Fruit fly (Drosophila melanogaster) whole organism, embryonic: ENCODE measurements around the gene CG15347.

Experiments used
- CG10274 ChIP-seq: fragments of 200-800 bp; sonication (Bioruptor generic); optimal IDR thresholded peaks from 3 replicates; lab custom pipeline; 2017; ENCODE audit warnings: missing biosample characterization, mild to moderate bottlenecking, missing genetic modification characterization
- CG11247 ChIP-seq: fragments of 200-800 bp; sonication (Bioruptor generic); IDR thresholded peaks from 2 replicates; pipeline ENCODE4 v1.3.6; 2022; ENCODE audit warnings: missing biosample characterization, missing genetic modification characterization
- CG11398 ChIP-seq: fragments of 200-800 bp; sonication (Bioruptor generic); optimal IDR thresholded peaks from 2 replicates; lab custom pipeline; 2016; ENCODE audit warnings: missing biosample characterization, missing genetic modification characterization
- CG12155 ChIP-seq: fragments of 200-800 bp; sonication (Bioruptor generic); optimal IDR thresholded peaks from 3 replicates; lab custom pipeline; 2016; ENCODE audit warnings: missing biosample characterization, missing genetic modification characterization
- CG14050 ChIP-seq: fragments of 200-800 bp; sonication (Bioruptor generic); IDR thresholded peaks from 3 replicates; pipeline ENCODE4 v1.3.6; 2022; ENCODE audit warnings: missing biosample characterization, missing genetic modification characterization
- CG1529 ChIP-seq: fragments of 200-800 bp; sonication (Bioruptor generic); optimal IDR thresholded peaks from 3 replicates; lab custom pipeline; 2018; ENCODE audit warnings: missing biosample characterization, missing genetic modification characterization
- CG16779 ChIP-seq: fragments of 200-800 bp; sonication (Bioruptor generic); IDR thresholded peaks from 2 replicates; pipeline ENCODE4 v1.3.6; 2022; ENCODE audit warnings: missing biosample characterization, missing genetic modification characterization
- CG17568 ChIP-seq: fragments of 200-800 bp; sonication (Bioruptor generic); optimal IDR thresholded peaks from 2 replicates; lab custom pipeline; 2018; ENCODE audit warnings: missing biosample characterization, mild to moderate bottlenecking, missing genetic modification characterization, moderate library complexity
- CG17802 ChIP-seq: fragments of 200-800 bp; sonication (Bioruptor generic); optimal IDR thresholded peaks from 2 replicates; lab custom pipeline; 2018; ENCODE audit warnings: missing biosample characterization, mild to moderate bottlenecking, missing genetic modification characterization, moderate library complexity
- CG18764 ChIP-seq: fragments of 200-800 bp; sonication (Bioruptor generic); optimal IDR thresholded peaks from 3 replicates; lab custom pipeline; 2016; ENCODE audit warnings: missing biosample characterization, missing genetic modification characterization
- CG2129 ChIP-seq: fragments of 200-800 bp; sonication (Bioruptor generic); IDR thresholded peaks from 2 replicates; pipeline ENCODE4 v1.3.6; 2022; ENCODE audit warnings: missing biosample characterization, missing genetic modification characterization; ENCODE audit not compliant: partially characterized antibody
- CG31224 ChIP-seq: fragments of 200-800 bp; sonication (Bioruptor generic); IDR thresholded peaks from 2 replicates; pipeline ENCODE4 v1.3.6; 2022; ENCODE audit warnings: missing biosample characterization, missing genetic modification characterization
- CG32532 ChIP-seq: fragments of 200-800 bp; sonication (Bioruptor generic); IDR thresholded peaks from 2 replicates; pipeline ENCODE4 v1.3.6; 2022; ENCODE audit warnings: missing biosample characterization, missing genetic modification characterization
- CG3847 ChIP-seq: fragments of 200-800 bp; sonication (Bioruptor generic); IDR thresholded peaks from 2 replicates; pipeline ENCODE4 v1.3.6; 2022; ENCODE audit warnings: missing biosample characterization, missing genetic modification characterization
- CG7372 ChIP-seq: fragments of 200-800 bp; sonication (Bioruptor generic); IDR thresholded peaks from 2 replicates; pipeline ENCODE4 v1.3.6; 2022; ENCODE audit warnings: missing biosample characterization, missing genetic modification characterization
- CG7556 ChIP-seq: fragments of 200-800 bp; sonication (Bioruptor generic); optimal IDR thresholded peaks from 2 replicates; lab custom pipeline; 2017; ENCODE audit warnings: missing biosample characterization, mild to moderate bottlenecking, missing genetic modification characterization
- CG8281 ChIP-seq: fragments of 200-800 bp; sonication (Bioruptor generic); optimal IDR thresholded peaks from 2 replicates; lab custom pipeline; 2018; ENCODE audit warnings: missing biosample characterization, mild to moderate bottlenecking, missing genetic modification characterization, moderate library complexity
- CG8290 ChIP-seq, 3 experiments: fragments of 200-800 bp; sonication (Bioruptor generic); optimal IDR thresholded peaks; 2 replicates each; lab custom pipeline; 2016 to 2019; ENCODE audit warnings: missing biosample characterization in 3 of 3, missing genetic modification characterization in 3 of 3, mild to moderate bottlenecking in 2 of 3, moderate library complexity in 1 of 3
- CG9215 ChIP-seq: fragments of 200-800 bp; sonication (Bioruptor generic); IDR thresholded peaks from 2 replicates; pipeline ENCODE4 v1.3.6; 2022; ENCODE audit warnings: missing biosample characterization, missing genetic modification characterization
- CG9609 ChIP-seq: fragments of 200-800 bp; sonication (Bioruptor generic); optimal IDR thresholded peaks from 3 replicates; lab custom pipeline; 2016; ENCODE audit warnings: missing biosample characterization, missing genetic modification characterization
- D19A ChIP-seq: fragments of 200-800 bp; optimal IDR thresholded peaks from 3 replicates; lab custom pipeline; 2019; ENCODE audit warnings: missing biosample characterization, mild to moderate bottlenecking, missing genetic modification characterization, moderate library complexity
- Dfd ChIP-seq, 2 experiments: fragments of >200 bp; optimal IDR thresholded peaks; 2 replicates each; lab custom pipeline; 2017; ENCODE audit warnings: missing biosample characterization in 2 of 2, missing genetic modification characterization in 2 of 2
- Drgx ChIP-seq: fragments of 200-800 bp; sonication (Bioruptor generic); IDR thresholded peaks from 2 replicates; pipeline ENCODE4 v1.3.6; 2022; ENCODE audit warnings: missing biosample characterization, missing genetic modification characterization
- Fer1 ChIP-seq: fragments of 200-800 bp; sonication (Bioruptor generic); optimal IDR thresholded peaks from 2 replicates; lab custom pipeline; 2017; ENCODE audit warnings: missing biosample characterization, mild to moderate bottlenecking, missing genetic modification characterization
- Fer3 ChIP-seq: fragments of 200-800 bp; sonication (Bioruptor generic); optimal IDR thresholded peaks from 2 replicates; lab custom pipeline; 2018; ENCODE audit warnings: missing biosample characterization, mild to moderate bottlenecking, missing genetic modification characterization, moderate library complexity
- H15 ChIP-seq: fragments of 200-800 bp; sonication (Bioruptor generic); IDR thresholded peaks from 3 replicates; pipeline ENCODE4 v1.3.6; 2022; ENCODE audit warnings: missing biosample characterization, missing genetic modification characterization
- HmgZ ChIP-seq: fragments of 200-800 bp; sonication (Bioruptor generic); optimal IDR thresholded peaks from 2 replicates; lab custom pipeline; 2018; ENCODE audit warnings: missing biosample characterization, mild to moderate bottlenecking, missing genetic modification characterization
- NFAT ChIP-seq: fragments of 200-800 bp; sonication (Bioruptor generic); IDR thresholded peaks from 2 replicates; pipeline ENCODE4 v1.3.6; 2022; ENCODE audit warnings: missing biosample characterization, missing genetic modification characterization
- PHDP ChIP-seq: fragments of 200-800 bp; sonication (Bioruptor generic); optimal IDR thresholded peaks from 3 replicates; lab custom pipeline; 2018; ENCODE audit warnings: missing biosample characterization, mild to moderate bottlenecking, missing genetic modification characterization, moderate library complexity
- Sox100B ChIP-seq: fragments of 200-800 bp; sonication (Bioruptor generic); optimal IDR thresholded peaks from 3 replicates; lab custom pipeline; 2018; ENCODE audit warnings: missing biosample characterization, mild to moderate bottlenecking, missing genetic modification characterization
- al ChIP-seq: fragments of 200-800 bp; sonication (Bioruptor generic); IDR thresholded peaks from 2 replicates; pipeline ENCODE4 v1.3.6; 2022; ENCODE audit warnings: missing biosample characterization, missing genetic modification characterization
- ash1 ChIP-seq: fragments of 200-800 bp; sonication (Bioruptor generic); optimal IDR thresholded peaks from 2 replicates; lab custom pipeline; 2018; ENCODE audit warnings: missing biosample characterization, mild to moderate bottlenecking, missing genetic modification characterization
- disco-r ChIP-seq: fragments of 200-800 bp; sonication (Bioruptor generic); optimal IDR thresholded peaks from 2 replicates; lab custom pipeline; 2016; ENCODE audit warnings: missing biosample characterization, missing genetic modification characterization
- eve ChIP-seq, 2 experiments: fragments of >200 bp; optimal IDR thresholded peaks; 2 replicates each; lab custom pipeline; 2017; ENCODE audit warnings: missing biosample characterization in 2 of 2, missing genetic modification characterization in 2 of 2
- fd96Cb ChIP-seq: fragments of 200-800 bp; sonication (Bioruptor generic); optimal IDR thresholded peaks from 2 replicates; lab custom pipeline; 2018; ENCODE audit warnings: missing biosample characterization, mild to moderate bottlenecking, missing genetic modification characterization, moderate library complexity
- gem ChIP-seq: fragments of 200-800 bp; sonication (Bioruptor generic); optimal IDR thresholded peaks from 2 replicates; lab custom pipeline; 2019; ENCODE audit warnings: missing biosample characterization, mild to moderate bottlenecking, missing genetic modification characterization, moderate library complexity
- gsb-n ChIP-seq: fragments of 200-800 bp; sonication (Bioruptor generic); optimal IDR thresholded peaks from 3 replicates; lab custom pipeline; 2018; ENCODE audit warnings: missing biosample characterization, mild to moderate bottlenecking, missing genetic modification characterization
- kah ChIP-seq: fragments of 200-800 bp; sonication (Bioruptor generic); optimal IDR thresholded peaks from 2 replicates; lab custom pipeline; 2018; ENCODE audit warnings: missing biosample characterization, mild to moderate bottlenecking, missing genetic modification characterization
- kni ChIP-seq: fragments of 200-800 bp; sonication (Bioruptor generic); optimal IDR thresholded peaks from 3 replicates; lab custom pipeline; 2017; ENCODE audit warnings: mild to moderate bottlenecking, missing biosample characterization, missing genetic modification reagents, missing genetic modification characterization
- luna ChIP-seq: fragments of 200-800 bp; sonication (Bioruptor generic); optimal IDR thresholded peaks from 2 replicates; lab custom pipeline; 2016; ENCODE audit warnings: missing biosample characterization, missing genetic modification characterization
- prd ChIP-seq, 3 experiments: fragments of >200 bp in 2 of 3; fragments of 200-800 bp in 1 of 3; sonication (Bioruptor generic) in 1 of 3; optimal IDR thresholded peaks in 2 of 3; IDR thresholded peaks in 1 of 3; 2 replicates in 2 of 3; 3 replicates in 1 of 3; pipeline versions ENCODE4 v1.3.6 to Lab custom; 2017 to 2022; ENCODE audit warnings: missing biosample characterization in 1 of 3, missing genetic modification characterization in 1 of 3
- seq ChIP-seq: fragments of 200-800 bp; sonication (Bioruptor generic); IDR thresholded peaks from 2 replicates; pipeline ENCODE4 v1.3.6; 2022; ENCODE audit warnings: missing biosample characterization, missing genetic modification characterization
- so ChIP-seq: fragments of 200-800 bp; sonication (Bioruptor generic); IDR thresholded peaks from 3 replicates; pipeline ENCODE4 v1.3.6; 2022; ENCODE audit warnings: missing biosample characterization, missing genetic modification characterization
- sob ChIP-seq: fragments of 200-800 bp; sonication (Bioruptor generic); IDR thresholded peaks from 2 replicates; pipeline ENCODE4 v1.3.6; 2022; ENCODE audit warnings: missing biosample characterization, missing genetic modification characterization
- stc ChIP-seq: fragments of 200-800 bp; sonication (Bioruptor generic); IDR thresholded peaks from 2 replicates; pipeline ENCODE4 v1.3.6; 2022; ENCODE audit warnings: missing biosample characterization, missing genetic modification characterization
- stwl ChIP-seq: fragments of 200-800 bp; sonication (Bioruptor generic); optimal IDR thresholded peaks from 3 replicates; lab custom pipeline; 2018; ENCODE audit warnings: missing biosample characterization, mild to moderate bottlenecking, missing genetic modification characterization, moderate library complexity
- trem ChIP-seq: fragments of 200-800 bp; optimal IDR thresholded peaks from 3 replicates; lab custom pipeline; 2019; ENCODE audit warnings: missing biosample characterization, mild to moderate bottlenecking, missing genetic modification characterization, moderate library complexity
- unc-4 ChIP-seq: fragments of 200-800 bp; sonication (Bioruptor generic); IDR thresholded peaks from 2 replicates; pipeline ENCODE4 v1.3.6; 2022; ENCODE audit warnings: missing biosample characterization, missing genetic modification characterization; ENCODE audit not compliant: partially characterized antibody
- zfh2 ChIP-seq: fragments of 200-800 bp; sonication (Bioruptor generic); optimal IDR thresholded peaks from 2 replicates; lab custom pipeline; 2016; ENCODE audit warnings: missing biosample characterization, missing genetic modification characterization

Gene CG15347

dm6 chrX:8444883-8445572, 15.7 kb downstream of the CG15347 start (continued):
- TF ChIP-seq CG11398, result no peak
- TF ChIP-seq CG31224 (GFP tag; lab: Robert Waterston, UW), result no peak
- TF ChIP-seq CG2129, result no peak
- no peak for TF ChIP-seq unc-4
- TF ChIP-seq CG1529 (GFP tag; lab: Kevin White, UChicago), result no peak
- peak; percentile 7 for TF ChIP-seq CG8281
- TF ChIP-seq Drgx, result no peak
- peak; percentile 89 for TF ChIP-seq gem (tag; lab: Kevin White, UChicago)
- no peak for TF ChIP-seq CG17802 (tag; lab: Kevin White, UChicago)
- TF ChIP-seq CG10274, result no peak
- TF ChIP-seq CG9215 (GFP tag; lab: Robert Waterston, UW), result no peak
- peak; percentile 71 for TF ChIP-seq gsb-n (tag; lab: Kevin White, UChicago)
- no peak for TF ChIP-seq kni (GFP tag; lab: Kevin White, UChicago)
- TF ChIP-seq stc (GFP tag; lab: Robert Waterston, UW), result peak; percentile 65
- TF ChIP-seq luna, result no peak
- TF ChIP-seq HmgZ (tag; lab: Kevin White, UChicago), result peak; percentile 33
- TF ChIP-seq zfh2, result no peak
- peak; percentile 64 for TF ChIP-seq Sox100B (GFP tag; lab: Kevin White, UChicago)
- no peak for TF ChIP-seq CG17568 (GFP tag; lab: Kevin White, UChicago)
- peak; percentile 64 for TF ChIP-seq PHDP
- no peak for TF ChIP-seq al (GFP tag; lab: Robert Waterston, UW)
- no peak for TF ChIP-seq CG32532 (GFP tag; lab: Robert Waterston, UW)
- TF ChIP-seq stwl (tag; lab: Kevin White, UChicago), result no peak
- TF ChIP-seq D19A (tag; lab: Kevin White, UChicago), result peak; percentile 77
- TF ChIP-seq CG8290 (GFP tag; optimal IDR thresholded peaks at IDR 0.05; lab: Kevin White, UChicago), result no peak
- TF ChIP-seq CG8290 (tag; optimal IDR thresholded peaks at IDR 0.05; lab: Kevin White, UChicago), result peak in 1 of 2 experiments; percentile 76
- TF ChIP-seq NFAT (GFP tag; lab: Robert Waterston, UW), result no peak
- peak; percentile 74 for TF ChIP-seq trem (tag; lab: Kevin White, UChicago)
- TF ChIP-seq CG9609 (GFP tag; lab: Kevin White, UChicago), result no peak
- no peak for TF ChIP-seq kah (GFP tag; lab: Kevin White, UChicago)
- no peak for TF ChIP-seq CG18764 (GFP tag; lab: Kevin White, UChicago)
- TF ChIP-seq CG14050, result no peak
- 0 out of 2 replicates have a peak, but pooled peaks have one; percentile 17 for TF ChIP-seq CG3847
- TF ChIP-seq Fer1 (GFP tag; lab: Kevin White, UChicago), result no peak
- TF ChIP-seq Dfd (GFP tag; optimal IDR thresholded peaks at IDR 0.05; lab: Kevin White, UChicago), result no peak
- TF ChIP-seq Fer3, result peak; percentile 21
- TF ChIP-seq sob (GFP tag; lab: Robert Waterston, UW), result no peak
- peak; percentile 72 for TF ChIP-seq fd96Cb (tag; lab: Kevin White, UChicago)
- 0 out of 2 replicates have a peak, but pooled peaks have one; percentile 8 for TF ChIP-seq CG7372 (GFP tag; lab: Robert Waterston, UW)
- no peak for TF ChIP-seq ash1 (GFP tag; lab: Kevin White, UChicago)
- TF ChIP-seq CG16779 (GFP tag; lab: Robert Waterston, UW), result peak; percentile 17; the same call in 1 of the 2 replicates
- no peak for TF ChIP-seq H15
- no peak for TF ChIP-seq eve (GFP tag; optimal IDR thresholded peaks at IDR 0.05; lab: Kevin White, UChicago)
- no peak for TF ChIP-seq CG11247 (GFP tag; lab: Robert Waterston, UW)
- TF ChIP-seq CG7556 (GFP tag; lab: Kevin White, UChicago), result peak; percentile 66
- TF ChIP-seq CG12155 (GFP tag; lab: Kevin White, UChicago), result peak; percentile 2
- no peak for TF ChIP-seq seq (GFP tag; lab: Robert Waterston, UW)
- no peak for TF ChIP-seq prd (optimal IDR thresholded peaks at IDR 0.05; lab: Kevin White, UChicago)
- TF ChIP-seq prd (GFP tag; IDR thresholded peaks at IDR 0.05; lab: Robert Waterston, UW), result peak; percentile 66
- 0 out of 3 replicates have a peak, but pooled peaks have one; percentile 37 for TF ChIP-seq so (GFP tag; lab: Robert Waterston, UW)
- no peak for TF ChIP-seq disco-r (GFP tag; lab: Kevin White, UChicago)
